Worm (Caenorhabditis elegans) whole organism, L2 larva: ENCODE measurements around the gene Y45G5AM.5.

ENCODE experiments used
- C34F6.9 ChIP-seq: fragments of 150-350 bp; optimal IDR thresholded peaks from 2 replicates; lab custom pipeline; 2014; ENCODE audit warnings: missing biosample characterization, missing genetic modification characterization
- F13H6.1 ChIP-seq: sonication (generic microtip); optimal IDR thresholded peaks from 2 replicates; lab custom pipeline; 2016; ENCODE audit warnings: missing genetic modification characterization, missing compliant biosample characterization
- R02D3.7 ChIP-seq: fragments of 150-350 bp; optimal IDR thresholded peaks from 2 replicates; lab custom pipeline; 2014; ENCODE audit warnings: missing biosample characterization, missing genetic modification characterization
- Y55F3AM.14 ChIP-seq: fragments of 200-800 bp; sonication (Bioruptor generic); optimal IDR thresholded peaks from 2 replicates; lab custom pipeline; 2018; ENCODE audit warnings: mild to moderate bottlenecking, missing genetic modification characterization, missing compliant biosample characterization
- ZK546.5 ChIP-seq: sonication (generic microtip); optimal IDR thresholded peaks from 2 replicates; lab custom pipeline; 2017; ENCODE audit warnings: missing biosample characterization, missing genetic modification characterization
- alr-1 ChIP-seq: fragments of 150-350 bp; optimal IDR thresholded peaks from 2 replicates; lab custom pipeline; 2014; ENCODE audit warnings: missing biosample characterization, missing genetic modification characterization
- aly-2 ChIP-seq: fragments of 150-350 bp; optimal IDR thresholded peaks from 2 replicates; lab custom pipeline; 2014; ENCODE audit warnings: missing biosample characterization, missing genetic modification characterization
- ceh-16 ChIP-seq: fragments of 150-350 bp; optimal IDR thresholded peaks from 2 replicates; lab custom pipeline; 2014; ENCODE audit warnings: missing biosample characterization, missing genetic modification characterization
- ceh-82 ChIP-seq: fragments of 150-350 bp; optimal IDR thresholded peaks from 2 replicates; lab custom pipeline; 2014; ENCODE audit warnings: missing biosample characterization, missing genetic modification characterization
- crh-2 ChIP-seq: sonication (generic microtip); optimal IDR thresholded peaks from 2 replicates; lab custom pipeline; 2017; ENCODE audit warnings: missing biosample characterization, missing genetic modification characterization
- dmd-4 ChIP-seq: sonication (generic microtip); optimal IDR thresholded peaks from 2 replicates; lab custom pipeline; 2017; ENCODE audit warnings: missing biosample characterization, missing genetic modification characterization
- egl-27 ChIP-seq: sonication (generic microtip); optimal IDR thresholded peaks from 3 replicates; lab custom pipeline; 2017; ENCODE audit warnings: missing biosample characterization, missing genetic modification reagents, missing genetic modification characterization
- elt-1 ChIP-seq: fragments of 150-350 bp; optimal IDR thresholded peaks from 2 replicates; lab custom pipeline; 2014; ENCODE audit warnings: missing biosample characterization, missing genetic modification characterization
- elt-3 ChIP-seq: sonication (generic microtip); optimal IDR thresholded peaks from 2 replicates; lab custom pipeline; 2017; ENCODE audit warnings: missing biosample characterization, missing genetic modification characterization
- fos-1 ChIP-seq: fragments of 150-350 bp; optimal IDR thresholded peaks from 2 replicates; lab custom pipeline; 2014; ENCODE audit warnings: missing biosample characterization, missing genetic modification characterization
- gmeb-1 ChIP-seq: fragments of 150-350 bp; optimal IDR thresholded peaks from 2 replicates; lab custom pipeline; 2014; ENCODE audit warnings: missing biosample characterization, missing genetic modification characterization
- lin-11 ChIP-seq: fragments of 150-350 bp; sonication (generic microtip); optimal IDR thresholded peaks from 2 replicates; lab custom pipeline; 2014; ENCODE audit warnings: missing biosample characterization, missing genetic modification characterization, inconsistent platforms, mixed read lengths
- lin-13 ChIP-seq: fragments of 150-350 bp; optimal IDR thresholded peaks from 2 replicates; lab custom pipeline; 2014; ENCODE audit warnings: missing biosample characterization, missing genetic modification reagents, missing genetic modification characterization
- lsy-2 ChIP-seq, 2 experiments: fragments of 150-350 bp in 1 of 2; sonication (generic microtip) in 1 of 2; optimal IDR thresholded peaks; 2 replicates each; lab custom pipeline; 2014 to 2017; ENCODE audit warnings: missing biosample characterization in 2 of 2, missing genetic modification characterization in 2 of 2
- mab-5 ChIP-seq: fragments of 150-350 bp; optimal IDR thresholded peaks from 2 replicates; lab custom pipeline; 2014; ENCODE audit warnings: missing biosample characterization, missing genetic modification characterization
- mdl-1 ChIP-seq, 2 experiments: fragments of 150-350 bp in 1 of 2; sonication (generic microtip) in 1 of 2; optimal IDR thresholded peaks; 2 replicates each; lab custom pipeline; 2017; ENCODE audit warnings: missing biosample characterization in 2 of 2, missing genetic modification characterization in 2 of 2
- nhr-10 ChIP-seq: sonication (generic microtip); optimal IDR thresholded peaks from 2 replicates; lab custom pipeline; 2017; ENCODE audit warnings: missing biosample characterization, missing genetic modification characterization
- nhr-11 ChIP-seq: fragments of 150-350 bp; optimal IDR thresholded peaks from 2 replicates; lab custom pipeline; 2014; ENCODE audit warnings: missing biosample characterization, missing genetic modification characterization
- nhr-12 ChIP-seq: fragments of 150-350 bp; optimal IDR thresholded peaks from 2 replicates; lab custom pipeline; 2014; ENCODE audit warnings: missing biosample characterization, missing genetic modification characterization
- nhr-129 ChIP-seq: fragments of 150-350 bp; optimal IDR thresholded peaks from 2 replicates; lab custom pipeline; 2014; ENCODE audit warnings: missing biosample characterization, missing genetic modification characterization
- nhr-21 ChIP-seq: fragments of 150-350 bp; optimal IDR thresholded peaks from 2 replicates; lab custom pipeline; 2014; ENCODE audit warnings: missing biosample characterization, missing genetic modification characterization
- nhr-237 ChIP-seq: fragments of 150-350 bp; optimal IDR thresholded peaks from 2 replicates; lab custom pipeline; 2014; ENCODE audit warnings: missing biosample characterization, missing genetic modification characterization
- nhr-25 ChIP-seq: fragments of 150-350 bp; sonication (generic microtip); optimal IDR thresholded peaks from 3 replicates; lab custom pipeline; 2014; ENCODE audit warnings: missing biosample characterization, missing genetic modification characterization
- sem-4 ChIP-seq: fragments of 150-350 bp; optimal IDR thresholded peaks from 2 replicates; lab custom pipeline; 2014; ENCODE audit warnings: missing biosample characterization, missing genetic modification reagents, missing genetic modification characterization
- skn-1 ChIP-seq: sonication (generic microtip); optimal IDR thresholded peaks from 2 replicates; lab custom pipeline; 2017; ENCODE audit warnings: missing biosample characterization, missing genetic modification characterization
- sma-3 ChIP-seq: sonication (generic microtip); optimal IDR thresholded peaks from 2 replicates; lab custom pipeline; 2016; ENCODE audit warnings: missing genetic modification reagents, missing genetic modification characterization, missing compliant biosample characterization
- sma-9 ChIP-seq, 2 experiments: fragments of 150-350 bp in 1 of 2; sonication (generic microtip) in 1 of 2; optimal IDR thresholded peaks; 2 replicates each; lab custom pipeline; 2014 to 2016; ENCODE audit warnings: missing genetic modification characterization in 2 of 2, mild to moderate bottlenecking in 1 of 2, missing biosample characterization in 1 of 2, missing compliant biosample characterization in 1 of 2, missing genetic modification reagents in 1 of 2, moderate library complexity in 1 of 2
- snpc-4 ChIP-seq: fragments of 150-350 bp; optimal IDR thresholded peaks from 2 replicates; lab custom pipeline; 2014; ENCODE audit warnings: missing biosample characterization, missing genetic modification characterization
- unc-55 ChIP-seq: fragments of 150-350 bp; sonication (generic microtip); optimal IDR thresholded peaks from 3 replicates; lab custom pipeline; 2014; ENCODE audit warnings: missing biosample characterization, missing genetic modification reagents, missing genetic modification characterization
- unc-62 ChIP-seq: fragments of 150-350 bp; optimal IDR thresholded peaks from 2 replicates; lab custom pipeline; 2014; ENCODE audit warnings: missing biosample characterization, missing genetic modification reagents, missing genetic modification characterization
- zag-1 ChIP-seq: fragments of 150-350 bp; optimal IDR thresholded peaks from 2 replicates; lab custom pipeline; 2014; ENCODE audit warnings: missing biosample characterization, missing genetic modification characterization
- ztf-1 ChIP-seq: fragments of 200-800 bp; sonication (Bioruptor generic); conservative IDR thresholded peaks from 2 replicates; pipeline ENCODE4 v1.3.6; 2022; ENCODE audit warnings: missing genetic modification characterization, missing compliant biosample characterization
- ztf-4 ChIP-seq: fragments of 150-350 bp; optimal IDR thresholded peaks from 2 replicates; lab custom pipeline; 2014; ENCODE audit warnings: missing biosample characterization, missing genetic modification characterization

The Y45G5AM.5 gene

DNA sequence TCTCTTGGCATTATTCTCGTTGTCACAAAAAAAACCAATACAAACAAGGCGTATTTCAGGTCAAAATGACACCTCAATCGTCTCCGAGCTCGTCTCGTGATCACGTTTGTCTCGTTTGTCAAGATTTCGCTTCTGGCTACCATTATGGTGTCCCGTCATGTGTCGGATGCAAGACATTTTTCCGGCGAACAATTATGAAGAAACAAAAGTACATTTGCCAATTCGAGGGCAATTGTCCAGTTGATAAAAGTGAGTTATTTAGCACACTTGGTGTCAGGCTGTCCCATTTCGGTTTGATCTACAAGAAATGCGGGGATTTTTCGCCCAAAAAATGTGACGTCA lies 26.9 kb downstream of the Y45G5AM.5 start, which contains the start of gene nhr-114:
Gene nhr-114, plus strand, starts transcription at position 59 of the 342 bp plus-strand sequence.
- TF ChIP-seq nhr-129 (tag; lab: Kevin White, UChicago) = peak; percentile 30
- peak; percentile 34 for TF ChIP-seq snpc-4 (tag; lab: Kevin White, UChicago)
- no peak for TF ChIP-seq gmeb-1
- no peak for TF ChIP-seq egl-27 (tag; lab: Kevin White, UChicago)
- TF ChIP-seq skn-1 (tag; lab: Kevin White, UChicago) = no peak
- TF ChIP-seq nhr-11 (tag; lab: Kevin White, UChicago) = no peak

DNA sequence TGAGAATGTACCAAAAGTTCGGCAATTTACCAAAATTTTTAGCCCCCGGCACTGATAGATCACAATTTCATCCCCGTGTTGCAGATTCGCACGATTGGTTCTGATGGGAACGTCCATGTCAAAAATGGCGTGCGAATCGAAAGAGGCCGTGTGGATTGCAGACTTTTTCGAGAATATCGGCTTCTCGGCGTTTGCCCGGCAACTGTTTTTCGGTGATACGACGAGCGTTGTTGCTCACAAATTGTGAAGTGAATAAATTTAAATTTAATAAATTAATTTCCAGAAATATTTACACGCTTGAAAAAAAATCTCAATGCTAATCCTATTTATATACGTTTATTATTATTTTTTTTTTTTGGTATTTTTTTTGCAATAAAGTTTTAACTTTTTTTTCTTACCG lies 29.4 kb downstream of the Y45G5AM.5 start:
- TF ChIP-seq fos-1 (tag; lab: Kevin White, UChicago) = no peak
- no peak for TF ChIP-seq R02D3.7 (tag; lab: Kevin White, UChicago)
- no peak for TF ChIP-seq elt-3 (tag; lab: Kevin White, UChicago)
- TF ChIP-seq nhr-237 = no peak
- TF ChIP-seq ceh-82 (tag; lab: Kevin White, UChicago) = no peak
- no peak for TF ChIP-seq nhr-10 (tag; lab: Kevin White, UChicago)
- no peak for TF ChIP-seq egl-27 (tag; lab: Kevin White, UChicago)
- TF ChIP-seq aly-2 (tag; lab: Kevin White, UChicago) = no peak
- no peak for TF ChIP-seq sma-9 (GFP tag; optimal IDR thresholded peaks at IDR 0.05; lab: Kevin White, UChicago)
- no peak for TF ChIP-seq sma-9 (tag; optimal IDR thresholded peaks at IDR 0.05; lab: Kevin White, UChicago)
- TF ChIP-seq dmd-4 (tag; lab: Kevin White, UChicago) = no peak
- TF ChIP-seq unc-55 (GFP tag; lab: Kevin White, UChicago) = no peak
- TF ChIP-seq mdl-1 (tag; optimal IDR thresholded peaks at IDR 0.05; lab: Kevin White, UChicago) = no peak
- no peak for TF ChIP-seq ZK546.5 (tag; lab: Kevin White, UChicago)
- TF ChIP-seq nhr-12 (tag; lab: Kevin White, UChicago) = no peak
- no peak for TF ChIP-seq mab-5
- no peak for TF ChIP-seq ceh-16 (tag; lab: Kevin White, UChicago)
- TF ChIP-seq sem-4 (tag; lab: Kevin White, UChicago) = no peak

DNA sequence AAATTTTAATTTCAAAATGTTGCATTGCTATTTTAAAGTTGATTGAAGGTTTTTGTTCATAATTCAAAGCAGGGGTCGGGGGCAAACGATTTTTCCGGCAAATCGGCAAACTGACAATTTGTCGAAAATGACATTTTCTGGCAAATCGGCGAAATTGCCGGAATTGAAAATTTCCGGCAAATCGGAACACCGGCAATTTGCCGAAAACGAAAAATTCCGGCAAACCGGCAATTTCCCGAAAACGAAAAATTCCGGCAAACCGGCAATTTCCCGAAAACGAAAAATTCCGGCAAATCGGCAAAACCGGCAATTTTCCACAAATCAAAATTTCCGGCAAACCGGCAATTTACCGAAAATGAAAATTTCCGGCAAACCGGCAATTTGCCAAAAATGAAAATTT lies 30.0 kb downstream of the Y45G5AM.5 start:
- peak; percentile 27 for TF ChIP-seq Y55F3AM.14
- TF ChIP-seq nhr-25 = no peak
- no peak for TF ChIP-seq ztf-1 (GFP tag; lab: Robert Waterston, UW)
- no peak for TF ChIP-seq sma-9 (GFP tag; optimal IDR thresholded peaks at IDR 0.05; lab: Kevin White, UChicago)
- TF ChIP-seq sma-9 (tag; optimal IDR thresholded peaks at IDR 0.05; lab: Kevin White, UChicago) = no peak
- TF ChIP-seq unc-62 (GFP tag; lab: Kevin White, UChicago) = no peak

- no peak for TF ChIP-seq unc-62 (GFP tag; lab: Kevin White, UChicago)
- TF ChIP-seq nhr-25 = peak; percentile 5
- TF ChIP-seq mdl-1 (tag; optimal IDR thresholded peaks at IDR 0.05; lab: Kevin White, UChicago) = no peak
- TF ChIP-seq gmeb-1 = peak; percentile 6
- TF ChIP-seq nhr-129 (tag; lab: Kevin White, UChicago) = peak; percentile 19
- peak; percentile 17 for TF ChIP-seq unc-55 (GFP tag; lab: Kevin White, UChicago)
These were observed 32.7 kb downstream of the Y45G5AM.5 start for ce11 chrV:4192688-4193471.

DNA sequence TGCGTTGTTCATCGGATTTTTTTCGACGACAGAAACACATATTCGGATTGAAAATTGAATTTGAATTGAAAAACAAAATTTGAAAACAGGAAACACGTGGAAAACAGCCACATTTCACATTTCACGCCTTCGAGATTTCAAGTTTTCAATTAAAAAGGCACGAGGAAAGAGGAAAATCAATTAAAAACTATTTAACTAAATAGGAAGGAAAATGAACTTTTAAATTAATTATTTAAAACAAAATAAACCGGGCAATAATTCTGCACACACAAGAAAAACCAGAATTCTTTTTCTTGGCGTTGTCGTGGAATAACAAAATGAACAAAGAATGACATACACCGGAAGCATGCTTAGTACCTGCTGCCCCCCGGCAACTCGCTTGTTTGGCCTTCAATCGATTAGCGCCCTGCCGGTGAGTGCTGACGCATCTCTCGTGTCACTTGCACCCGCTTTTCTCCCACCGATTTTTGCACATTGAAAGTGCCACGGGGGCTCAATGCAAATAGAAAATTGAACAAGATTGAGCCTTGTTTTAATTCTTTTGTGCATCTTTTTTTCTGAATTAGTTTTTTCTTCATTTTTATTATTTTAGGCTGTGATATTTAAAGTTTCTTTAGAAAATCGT lies 34.5 kb downstream of the Y45G5AM.5 start, which contains the start of gene Y45G5AM.9:
Gene Y45G5AM.9, minus strand, starts transcription at position 51 of the 625 bp plus-strand sequence.
- peak; percentile 84 for TF ChIP-seq nhr-25
- peak; percentile 84 for TF ChIP-seq lin-13 (GFP tag; lab: Kevin White, UChicago)
- peak; percentile 76 for TF ChIP-seq gmeb-1
- TF ChIP-seq nhr-129 (tag; lab: Kevin White, UChicago) = peak; percentile 79
- peak in 1 of 2 experiments; percentile 32 for TF ChIP-seq mdl-1 (tag; optimal IDR thresholded peaks at IDR 0.05; lab: Kevin White, UChicago)
- peak; percentile 84 for TF ChIP-seq C34F6.9 (tag; lab: Kevin White, UChicago)
- TF ChIP-seq alr-1 (tag; lab: Kevin White, UChicago) = no peak
- peak; percentile 64 for TF ChIP-seq sma-3
- TF ChIP-seq F13H6.1 (tag; lab: Kevin White, UChicago) = peak; percentile 85
- peak; percentile 4 for TF ChIP-seq zag-1 (tag; lab: Kevin White, UChicago)
- peak; percentile 54 for TF ChIP-seq fos-1 (tag; lab: Kevin White, UChicago)
- no peak for TF ChIP-seq elt-3 (tag; lab: Kevin White, UChicago)
- TF ChIP-seq nhr-11 (tag; lab: Kevin White, UChicago) = no peak
- peak; percentile 72 for TF ChIP-seq snpc-4 (tag; lab: Kevin White, UChicago)
- TF ChIP-seq nhr-21 (tag; lab: Kevin White, UChicago) = peak; percentile 62
- peak; percentile 68 to 87 for TF ChIP-seq lsy-2 (tag; optimal IDR thresholded peaks at IDR 0.05; lab: Kevin White, UChicago)
- peak; percentile 42 for TF ChIP-seq egl-27 (tag; lab: Kevin White, UChicago)
- TF ChIP-seq sem-4 (tag; lab: Kevin White, UChicago) = peak; percentile 24
- no peak for TF ChIP-seq unc-62 (GFP tag; lab: Kevin White, UChicago)
- no peak for TF ChIP-seq elt-1 (tag; lab: Kevin White, UChicago)
- TF ChIP-seq ceh-82 (tag; lab: Kevin White, UChicago) = no peak
- peak; percentile 59 for TF ChIP-seq lin-11 (tag; lab: Kevin White, UChicago)
- peak; percentile 82 for TF ChIP-seq crh-2 (tag; lab: Kevin White, UChicago)
- TF ChIP-seq ztf-4 (tag; lab: Kevin White, UChicago) = peak; percentile 29
- peak; percentile 68 for TF ChIP-seq mab-5
- TF ChIP-seq unc-55 (GFP tag; lab: Kevin White, UChicago) = peak; percentile 89
